Worm (Caenorhabditis elegans): ENCODE results near the gene ZK402.1.
"Not testable (repeated sequence)": the region's sequence is repeated elsewhere in the genome, so short reads cannot be mapped to it uniquely, and the experiment has no call there.

Gene ZK402.1

ce11 chrX:1419163-1419696 lies 15.2 kb downstream of the ZK402.1 start, which contains the start of gene F19G12.9:
F19G12.9 (plus strand) TSS chrX:1419213.
- peak; percentile 89 for TF ChIP-seq lin-38 (GFP tag; IDR thresholded peaks at IDR 0.05)
- TF ChIP-seq lin-29 (GFP tag; IDR thresholded peaks at IDR 0.05): no peak

ce11 chrX:1420524-1420923 lies 16.5 kb downstream of the ZK402.1 start:
- TF ChIP-seq lin-38 (GFP tag; IDR thresholded peaks at IDR 0.05): peak; percentile 55
- TF ChIP-seq nhr-42 (GFP tag; IDR thresholded peaks at IDR 0.05): no peak
- TF ChIP-seq mxl-3 (GFP tag; optimal IDR thresholded peaks at IDR 0.05): no peak
- TF ChIP-seq unc-130 (GFP tag; optimal IDR thresholded peaks at IDR 0.05): no peak
- no peak for TF ChIP-seq nhr-41 (GFP tag; IDR thresholded peaks at IDR 0.05)
- TF ChIP-seq ceh-44 (GFP tag; IDR thresholded peaks at IDR 0.05): no peak
- TF ChIP-seq nhr-25 (tag; optimal IDR thresholded peaks at IDR 0.05; ENCODE audit: borderline replicate concordance, insufficient read depth): no peak
- TF ChIP-seq rbr-2 (tag; optimal IDR thresholded peaks at IDR 0.05): no peak
- no peak for TF ChIP-seq nhr-237 (tag; optimal IDR thresholded peaks at IDR 0.05)
- TF ChIP-seq madf-9 (GFP tag; conservative IDR thresholded peaks at IDR 0.05): no peak
- no peak for TF ChIP-seq fos-1 (tag; optimal IDR thresholded peaks at IDR 0.05)
- TF ChIP-seq spr-3 (GFP tag; optimal IDR thresholded peaks at IDR 0.05): no peak
- TF ChIP-seq dve-1 (tag; optimal IDR thresholded peaks at IDR 0.05; ENCODE audit: insufficient read depth): peak; percentile 28
- TF ChIP-seq R02D3.7 (tag; optimal IDR thresholded peaks at IDR 0.05): no peak
- TF ChIP-seq daf-16 (GFP tag; optimal IDR thresholded peaks at IDR 0.05): no peak
- peak; percentile 3 for TF ChIP-seq daf-16 (tag; optimal IDR thresholded peaks at IDR 0.05)
- TF ChIP-seq nhr-111 (GFP tag; optimal IDR thresholded peaks at IDR 0.05): no peak
- TF ChIP-seq ama-1 (optimal IDR thresholded peaks at IDR 0.05): no peak
- TF ChIP-seq mep-1 (tag; optimal IDR thresholded peaks at IDR 0.05): no peak
- TF ChIP-seq lin-39 (tag; optimal IDR thresholded peaks at IDR 0.05): no peak
- TF ChIP-seq zfp-2 (tag; optimal IDR thresholded peaks at IDR 0.05): no peak
- no peak for TF ChIP-seq nhr-11 (tag; optimal IDR thresholded peaks at IDR 0.05)
- TF ChIP-seq hlh-30 (tag; optimal IDR thresholded peaks at IDR 0.05; ENCODE audit: insufficient read depth): no peak
- TF ChIP-seq spr-1 (tag; optimal IDR thresholded peaks at IDR 0.05): no peak

- TF ChIP-seq lin-38 (GFP tag; IDR thresholded peaks at IDR 0.05) (peak; percentile 27; the same call in 1 of the 2 replicates), dmd-6 (GFP tag; IDR thresholded peaks at IDR 0.05) (peak; percentile 50), hmg-1.1 (GFP tag; IDR thresholded peaks at IDR 0.05) (0 out of 2 replicates have a peak, but pooled peaks have one; percentile 19), tra-1 (GFP tag; IDR thresholded peaks at IDR 0.05) (0 out of 2 replicates have a peak, but pooled peaks have one; percentile 50), hlh-11 (tag; optimal IDR thresholded peaks at IDR 0.05) (peak; percentile 30), mxl-3 (GFP tag; optimal IDR thresholded peaks at IDR 0.05) (peak; percentile 49), daf-16 (tag; optimal IDR thresholded peaks at IDR 0.05) (peak; percentile 17), nhr-28 (tag; optimal IDR thresholded peaks at IDR 0.05) (peak; percentile 21), hlh-30 (tag; optimal IDR thresholded peaks at IDR 0.05; ENCODE audit: insufficient read depth) (peak; percentile 32)
- not testable (repeated sequence) for TF ChIP-seq daf-16 (GFP tag; optimal IDR thresholded peaks at IDR 0.05)
These were observed 18.1 kb downstream of the ZK402.1 start for ce11 chrX:1422221-1422620.

ce11 chrX:1424509-1424908 lies 20.4 kb downstream of the ZK402.1 start, which contains the start of gene F19G12.3:
F19G12.3 (plus strand) TSS chrX:1424809.
- TF ChIP-seq pqm-1 (tag; optimal IDR thresholded peaks at IDR 0.05) (no peak), ztf-7 (tag; optimal IDR thresholded peaks at IDR 0.05) (no peak), unc-62 (GFP tag; optimal IDR thresholded peaks at IDR 0.05 in 1 of 2) (peak in 1 of 2 experiments; percentile 87), unc-62 (tag; optimal IDR thresholded peaks at IDR 0.05) (no peak)

ce11 chrX:1426425-1426824 lies 22.4 kb downstream of the ZK402.1 start, which contains the start of gene F19G12.11:
F19G12.11 (minus strand) TSS chrX:1426525.
- TF ChIP-seq egl-43 (GFP tag; IDR thresholded peaks at IDR 0.05) (no peak), nhr-11 (tag; optimal IDR thresholded peaks at IDR 0.05) (no peak), lin-15B (tag; optimal IDR thresholded peaks at IDR 0.05) (no peak), F10B5.3 (tag; optimal IDR thresholded peaks at IDR 0.05) (no peak), aha-1 (tag) (no peak), madf-5 (GFP tag; IDR thresholded peaks at IDR 0.05) (no peak), lin-39 (tag; optimal IDR thresholded peaks at IDR 0.05) (no peak), Y105C5A.15 (GFP tag; IDR thresholded peaks at IDR 0.05) (no peak), attf-4 (tag; optimal IDR thresholded peaks at IDR 0.05) (no peak), arid-1 (GFP tag; conservative IDR thresholded peaks at IDR 0.05) (no peak), ceh-32 (tag; optimal IDR thresholded peaks at IDR 0.05; ENCODE audit: poor library complexity) (no peak), mxl-2 (GFP tag; conservative IDR thresholded peaks at IDR 0.05) (no peak), pqm-1 (tag; optimal IDR thresholded peaks at IDR 0.05) (no peak), ctbp-1 (GFP tag; IDR thresholded peaks at IDR 0.05) (no peak)

Measured in whole organism, L4 larva.